Worm (Caenorhabditis elegans): ENCODE data around the gene hxk-3.

hxk-3 gene

DNA sequence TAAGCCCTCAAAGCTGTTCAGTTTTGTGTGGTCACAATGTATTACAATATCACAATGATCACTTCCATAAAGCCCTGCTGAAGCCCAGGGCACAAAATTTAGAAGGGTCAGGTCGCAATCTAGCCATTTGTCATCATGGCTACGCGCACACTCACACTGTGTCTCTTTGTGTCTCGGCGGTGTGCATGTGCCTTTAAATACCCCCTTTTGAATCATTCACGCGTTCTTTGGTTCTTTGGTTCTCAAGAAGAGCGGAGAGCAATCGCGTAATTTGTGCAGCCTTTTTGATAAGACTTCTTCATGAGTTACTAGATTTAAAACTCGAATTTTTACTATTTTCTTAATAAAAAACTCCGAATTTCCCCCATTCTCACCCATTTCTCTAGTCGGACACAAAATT lies 42.4 kb upstream of the hxk-3 start:
- TF ChIP-seq fkh-10 (GFP tag; optimal IDR thresholded peaks at IDR 0.05) (no peak), ceh-9 (tag; optimal IDR thresholded peaks at IDR 0.05) (no peak), snpc-4 (tag; optimal IDR thresholded peaks at IDR 0.05) (no peak), pqm-1 (tag; optimal IDR thresholded peaks at IDR 0.05) (peak; percentile 60), skn-1 (tag; optimal IDR thresholded peaks at IDR 0.05) (peak; percentile 68), pha-4 (tag; optimal IDR thresholded peaks at IDR 0.05) (peak; percentile 41), mdl-1 (tag; optimal IDR thresholded peaks at IDR 0.05) (no peak), tbx-2 (tag; optimal IDR thresholded peaks at IDR 0.05) (no peak), elt-3 (tag; optimal IDR thresholded peaks at IDR 0.05) (no peak), zag-1 (tag; optimal IDR thresholded peaks at IDR 0.05) (no peak), ama-1 (optimal IDR thresholded peaks at IDR 0.05) (peak; percentile 5), elt-2 (tag; optimal IDR thresholded peaks at IDR 0.05) (peak; percentile 77), lin-39 (tag; optimal IDR thresholded peaks at IDR 0.05) (peak; percentile 54), nhr-77 (tag; optimal IDR thresholded peaks at IDR 0.05) (no peak), nhr-43 (tag; optimal IDR thresholded peaks at IDR 0.05; ENCODE audit: poor library complexity, severe bottlenecking) (no peak), jun-1 (tag; optimal IDR thresholded peaks at IDR 0.05) (peak; percentile 5)

ce11 chrIV:1456775-1457174 lies 40.7 kb upstream of the hxk-3 start, which contains the start of gene nadk-1:
Gene nadk-1 (plus strand): TSS chrIV:1457075.
- TF ChIP-seq nhr-76 (tag; optimal IDR thresholded peaks at IDR 0.05), result no peak
- TF ChIP-seq tbx-2 (tag; optimal IDR thresholded peaks at IDR 0.05), result no peak
- no peak for TF ChIP-seq ZK546.5 (tag; optimal IDR thresholded peaks at IDR 0.05)
- TF ChIP-seq egl-27 (tag; optimal IDR thresholded peaks at IDR 0.05), result no peak
- TF ChIP-seq ceh-9 (tag; optimal IDR thresholded peaks at IDR 0.05), result no peak
- TF ChIP-seq skn-1 (tag; optimal IDR thresholded peaks at IDR 0.05), result no peak
- TF ChIP-seq unc-62 (GFP tag; optimal IDR thresholded peaks at IDR 0.05), result no peak
- TF ChIP-seq nhr-23 (tag; optimal IDR thresholded peaks at IDR 0.05), result no peak
- TF ChIP-seq nfya-1 (tag; optimal IDR thresholded peaks at IDR 0.05; ENCODE audit: insufficient read depth), result no peak
- TF ChIP-seq fos-1 (tag; optimal IDR thresholded peaks at IDR 0.05), result no peak
- TF ChIP-seq hmg-11 (tag; optimal IDR thresholded peaks at IDR 0.05), result no peak
- TF ChIP-seq ceh-82 (tag; optimal IDR thresholded peaks at IDR 0.05), result no peak
- no peak for TF ChIP-seq ztf-4 (tag; optimal IDR thresholded peaks at IDR 0.05)
- TF ChIP-seq elt-1 (tag; optimal IDR thresholded peaks at IDR 0.05), result no peak
- TF ChIP-seq pha-4 (tag; optimal IDR thresholded peaks at IDR 0.05), result no peak

DNA sequence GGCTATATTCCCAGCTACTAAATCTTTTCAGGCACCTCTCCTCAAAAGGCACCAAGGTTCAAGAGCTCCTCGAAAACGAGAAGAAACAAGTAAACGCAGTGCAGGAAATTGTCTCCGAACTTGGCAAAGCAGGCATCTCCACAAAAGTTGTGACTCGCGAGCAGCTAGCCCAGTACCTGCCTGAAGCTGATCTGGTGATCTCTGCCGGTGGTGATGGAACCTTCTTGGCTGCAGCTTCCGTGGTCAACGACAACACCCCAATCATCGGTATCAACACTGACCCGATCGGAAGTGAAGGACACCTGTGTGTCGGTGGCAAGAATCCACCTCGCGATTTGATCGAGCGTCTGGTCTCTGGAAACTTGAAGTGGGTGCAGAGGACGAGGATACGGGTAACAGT lies 39.2 kb upstream of the hxk-3 start:
- TF ChIP-seq fos-1 (tag; optimal IDR thresholded peaks at IDR 0.05), result no peak
- TF ChIP-seq nhr-43 (tag; optimal IDR thresholded peaks at IDR 0.05; ENCODE audit: poor library complexity, severe bottlenecking), result peak; percentile 10

ce11 chrIV:1459419-1459818 lies 38.0 kb upstream of the hxk-3 start:
- TF ChIP-seq ceh-9 (tag; optimal IDR thresholded peaks at IDR 0.05) (no peak), nhr-43 (tag; optimal IDR thresholded peaks at IDR 0.05; ENCODE audit: poor library complexity, severe bottlenecking) (peak; percentile 20)

DNA sequence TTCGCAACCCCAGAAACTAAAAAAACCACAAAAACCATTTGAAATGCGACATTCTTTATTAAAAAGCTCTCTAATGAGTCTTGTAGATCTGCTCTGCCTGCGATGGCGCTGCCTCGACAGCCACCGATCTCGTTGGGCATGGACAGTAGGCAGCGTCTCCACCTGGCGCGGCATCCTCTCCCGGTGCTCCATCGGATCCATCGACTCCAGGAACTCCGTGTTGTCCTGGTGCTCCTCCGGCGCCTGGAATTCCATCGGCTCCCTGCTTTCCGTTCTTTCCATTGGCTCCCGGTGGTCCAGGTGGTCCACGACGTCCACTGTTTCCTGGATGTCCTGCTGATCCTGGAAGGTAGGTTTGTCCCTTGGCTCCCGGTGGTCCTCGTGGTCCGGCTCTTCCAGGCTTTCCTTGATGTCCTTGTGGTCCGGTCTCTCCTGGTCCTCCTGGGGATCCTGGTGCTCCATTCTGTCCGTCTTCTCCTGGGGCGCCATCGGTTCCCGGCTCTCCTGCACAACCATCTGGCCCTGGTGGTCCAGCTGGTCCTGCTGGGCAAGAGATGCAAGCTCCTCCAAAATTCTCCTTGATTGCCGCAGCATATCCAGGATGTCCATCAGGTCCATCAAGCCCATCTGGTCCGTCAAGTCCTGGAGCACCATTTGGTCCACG lies 37.5 kb upstream of the hxk-3 start:
- TF ChIP-seq ceh-82 (tag; optimal IDR thresholded peaks at IDR 0.05), result no peak
- no peak for TF ChIP-seq jun-1 (tag; optimal IDR thresholded peaks at IDR 0.05)
- TF ChIP-seq fkh-10 (GFP tag; optimal IDR thresholded peaks at IDR 0.05), result no peak
- TF ChIP-seq nhr-77 (tag; optimal IDR thresholded peaks at IDR 0.05), result no peak
- TF ChIP-seq pha-4 (tag; optimal IDR thresholded peaks at IDR 0.05), result no peak

DNA sequence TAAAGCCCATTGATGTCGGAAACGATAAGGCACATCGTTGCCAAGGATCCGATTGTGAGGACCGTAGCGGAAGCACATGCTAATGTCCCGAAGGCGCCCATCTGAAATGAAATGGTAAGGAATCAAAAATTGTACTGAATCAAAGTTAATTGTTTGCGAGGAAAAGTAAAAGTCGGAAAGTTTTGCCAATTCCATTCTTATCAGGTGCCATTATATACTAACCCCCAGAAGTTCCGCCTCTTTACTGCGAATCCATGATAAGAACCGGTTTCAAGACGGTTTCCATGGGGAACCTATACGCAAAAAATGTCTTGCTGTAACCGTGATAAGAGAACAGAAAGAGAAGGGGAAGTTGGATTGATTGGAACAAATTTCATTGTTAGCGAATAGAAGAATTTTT lies 36.7 kb upstream of the hxk-3 start, which contains the start of gene col-106:
Gene col-106, minus strand, starts transcription at position 101 of the 400 bp plus-strand sequence.
- TF ChIP-seq pqm-1 (tag; optimal IDR thresholded peaks at IDR 0.05) (no peak), nhr-77 (tag; optimal IDR thresholded peaks at IDR 0.05) (no peak), jun-1 (tag; optimal IDR thresholded peaks at IDR 0.05) (no peak), R02D3.7 (tag; optimal IDR thresholded peaks at IDR 0.05) (no peak), nhr-76 (tag; optimal IDR thresholded peaks at IDR 0.05) (no peak), snpc-4 (tag; optimal IDR thresholded peaks at IDR 0.05) (no peak), elt-1 (tag; optimal IDR thresholded peaks at IDR 0.05) (no peak), daf-12 (tag; optimal IDR thresholded peaks at IDR 0.05) (no peak), egl-27 (tag; optimal IDR thresholded peaks at IDR 0.05) (no peak), zag-1 (tag; optimal IDR thresholded peaks at IDR 0.05) (no peak), pha-4 (tag; optimal IDR thresholded peaks at IDR 0.05) (no peak)

Data from whole organism, L3 larva.